Fruit fly (Drosophila melanogaster) whole organism, prepupa: Measurements from ENCODE around the gene CG14277.

Experiments
- CG16779 ChIP-seq: fragments of 200-800 bp; sonication (Bioruptor generic); optimal IDR thresholded peaks from 3 replicates; lab custom pipeline; 2017; ENCODE audit warnings: missing biosample characterization, mild to moderate bottlenecking, missing genetic modification characterization
- Eip93F ChIP-seq: fragments of 200-800 bp; sonication (Bioruptor generic); optimal IDR thresholded peaks from 2 replicates; lab custom pipeline; 2016; ENCODE audit warnings: missing biosample characterization, mild to moderate bottlenecking, missing genetic modification characterization
- Hr4 ChIP-seq: fragments of 200-800 bp; sonication (Bioruptor generic); optimal IDR thresholded peaks from 3 replicates; lab custom pipeline; 2016; ENCODE audit warnings: missing biosample characterization, missing genetic modification characterization

dm6 chr2L:8198757-8199156 is 43.5 kb upstream of the CG14277 start, which contains the start of gene PGAP5:
- TF ChIP-seq Hr4 (no peak), Eip93F (no peak), CG16779 (tag; lab: Kevin White, UChicago) (no peak)
